Worm (Caenorhabditis elegans) whole organism, young adult: ENCODE measurements around the gene acc-4.

Experiments
- B0035.1 ChIP-seq: sonication (generic microtip); optimal IDR thresholded peaks from 2 replicates; lab custom pipeline; 2016; ENCODE audit warnings: missing genetic modification characterization, mild to moderate bottlenecking, missing compliant biosample characterization, missing genotype, missing genetic modification reagents
- B0261.1 ChIP-seq: sonication (generic microtip); optimal IDR thresholded peaks from 2 replicates; lab custom pipeline; 2016; ENCODE audit warnings: mild to moderate bottlenecking, missing genetic modification characterization, moderate library complexity, missing compliant biosample characterization
- B0336.3 ChIP-seq: fragments of 200-800 bp; sonication (Bioruptor generic); IDR thresholded peaks from 2 replicates; pipeline ENCODE4 v1.3.6; 2022; ENCODE audit warnings: missing genetic modification characterization, missing compliant biosample characterization
- D2030.7 ChIP-seq: fragments of 200-800 bp; sonication (Bioruptor generic); IDR thresholded peaks from 2 replicates; pipeline ENCODE4 v1.3.6; 2022; ENCODE audit warnings: missing genetic modification reagents, missing genetic modification characterization, missing compliant biosample characterization
- F10E7.11 ChIP-seq: sonication (generic microtip); optimal IDR thresholded peaks from 2 replicates; lab custom pipeline; 2017; ENCODE audit warnings: mild to moderate bottlenecking, missing genetic modification characterization, moderate library complexity, missing compliant biosample characterization
- F23B12.7 ChIP-seq: sonication (generic microtip); optimal IDR thresholded peaks from 2 replicates; lab custom pipeline; 2017; ENCODE audit warnings: missing genetic modification characterization, mild to moderate bottlenecking, missing compliant biosample characterization, antibody characterized with exemption, moderate library complexity; ENCODE audit not compliant: insufficient read depth
- F37B4.10 ChIP-seq: fragments of 200-800 bp; sonication (Bioruptor generic); IDR thresholded peaks from 2 replicates; pipeline ENCODE4 v1.3.6; 2022; ENCODE audit warnings: missing genetic modification characterization, missing compliant biosample characterization
- F39B2.1 ChIP-seq: fragments of 200-800 bp; sonication (Bioruptor generic); IDR thresholded peaks from 2 replicates; pipeline ENCODE4 v1.3.6; 2022; ENCODE audit warnings: missing genetic modification reagents, missing genetic modification characterization, missing compliant biosample characterization
- F49E8.2 ChIP-seq: sonication (generic microtip); optimal IDR thresholded peaks from 3 replicates; lab custom pipeline; 2017; ENCODE audit warnings: missing genetic modification characterization, mild to moderate bottlenecking, missing compliant biosample characterization, antibody characterized with exemption, moderate library complexity; ENCODE audit not compliant: insufficient read depth
- F57C9.4 ChIP-seq: sonication (generic microtip); optimal IDR thresholded peaks from 2 replicates; lab custom pipeline; 2017; ENCODE audit warnings: mild to moderate bottlenecking, missing genetic modification characterization, missing compliant biosample characterization
- K12H6.12 ChIP-seq: fragments of 200-800 bp; sonication (Bioruptor generic); optimal IDR thresholded peaks from 2 replicates; lab custom pipeline; 2018; ENCODE audit warnings: mild to moderate bottlenecking, missing genetic modification characterization, missing compliant biosample characterization
- akir-1 ChIP-seq: fragments of 200-800 bp; sonication (Bioruptor generic); optimal IDR thresholded peaks from 2 replicates; lab custom pipeline; 2018; ENCODE audit warnings: mild to moderate bottlenecking, missing genetic modification characterization, moderate library complexity, missing compliant biosample characterization
- aptf-2 ChIP-seq: fragments of 200-800 bp; sonication (Bioruptor generic); conservative IDR thresholded peaks from 2 replicates; pipeline ENCODE4 v1.3.6; 2022; ENCODE audit warnings: missing genetic modification reagents, missing genetic modification characterization, missing compliant biosample characterization
- aptf-3 ChIP-seq: fragments of 200-800 bp; sonication (Bioruptor generic); IDR thresholded peaks from 2 replicates; pipeline ENCODE4 v1.3.6; 2022; ENCODE audit warnings: missing genetic modification characterization, missing compliant biosample characterization
- atf-7 ChIP-seq: sonication (generic microtip); optimal IDR thresholded peaks from 2 replicates; lab custom pipeline; 2017; ENCODE audit warnings: mild to moderate bottlenecking, missing genetic modification characterization, missing compliant biosample characterization
- athp-1 ChIP-seq: sonication (generic microtip); optimal IDR thresholded peaks from 2 replicates; lab custom pipeline; 2017; ENCODE audit warnings: mild to moderate bottlenecking, missing genetic modification characterization, missing compliant biosample characterization
- ceh-100 ChIP-seq: fragments of 200-800 bp; sonication (Bioruptor generic); IDR thresholded peaks from 2 replicates; pipeline ENCODE4 v1.3.6; 2022; ENCODE audit warnings: missing genetic modification reagents, missing genetic modification characterization, missing compliant biosample characterization
- ceh-40 ChIP-seq: fragments of 200-800 bp; sonication (Bioruptor generic); IDR thresholded peaks from 2 replicates; pipeline ENCODE4 v1.3.6; 2022; ENCODE audit warnings: missing genetic modification characterization, missing compliant biosample characterization
- ceh-91 ChIP-seq: fragments of 200-800 bp; sonication (Bioruptor generic); IDR thresholded peaks from 2 replicates; pipeline ENCODE4 v1.3.6; 2022; ENCODE audit warnings: missing genetic modification reagents, missing genetic modification characterization, missing compliant biosample characterization
- dox-1 ChIP-seq: fragments of 200-800 bp; sonication (Bioruptor generic); IDR thresholded peaks from 2 replicates; pipeline ENCODE4 v1.3.6; 2022; ENCODE audit warnings: missing genetic modification reagents, missing genetic modification characterization, missing compliant biosample characterization
- dpff-1 ChIP-seq: sonication (generic microtip); optimal IDR thresholded peaks from 2 replicates; lab custom pipeline; 2017; ENCODE audit warnings: mild to moderate bottlenecking, missing genetic modification characterization, missing compliant biosample characterization
- dpl-1 ChIP-seq: fragments of 150-350 bp; optimal IDR thresholded peaks from 2 replicates; lab custom pipeline; 2014; ENCODE audit warnings: missing biosample characterization, missing genetic modification reagents, missing genetic modification characterization
- egl-44 ChIP-seq: fragments of 200-800 bp; sonication (Bioruptor generic); IDR thresholded peaks from 2 replicates; pipeline ENCODE4 v1.3.6; 2022; ENCODE audit warnings: missing genetic modification reagents, missing genetic modification characterization, missing compliant biosample characterization
- egrh-3 ChIP-seq: fragments of 200-800 bp; sonication (Bioruptor generic); IDR thresholded peaks from 2 replicates; pipeline ENCODE4 v1.3.6; 2022; ENCODE audit warnings: missing genetic modification reagents, missing genetic modification characterization, missing compliant biosample characterization
- ets-4 ChIP-seq: fragments of 200-800 bp; sonication (Bioruptor generic); optimal IDR thresholded peaks from 2 replicates; lab custom pipeline; 2018; ENCODE audit warnings: mild to moderate bottlenecking, missing genetic modification characterization, missing compliant biosample characterization
- him-1 ChIP-seq: sonication (generic microtip); optimal IDR thresholded peaks from 2 replicates; lab custom pipeline; 2016; ENCODE audit warnings: missing genotype, missing genetic modification reagents, missing genetic modification characterization, missing compliant biosample characterization
- hlh-26 ChIP-seq: fragments of 200-800 bp; sonication (Bioruptor generic); conservative IDR thresholded peaks from 2 replicates; pipeline ENCODE4 v1.3.6; 2022; ENCODE audit warnings: missing genetic modification reagents, missing genetic modification characterization, missing compliant biosample characterization
- lin-26 ChIP-seq: fragments of 200-800 bp; sonication (Bioruptor generic); IDR thresholded peaks from 2 replicates; pipeline ENCODE4 v1.3.6; 2022; ENCODE audit warnings: missing genetic modification reagents, missing genetic modification characterization, missing compliant biosample characterization
- lin-35 ChIP-seq, 3 experiments: fragments of 150-350 bp in 2 of 3; sonication (generic microtip) in 1 of 3; optimal IDR thresholded peaks; 2 replicates each; lab custom pipeline; 2014 to 2018; ENCODE audit warnings: missing biosample characterization in 3 of 3, missing genetic modification characterization in 3 of 3, missing genetic modification reagents in 3 of 3
- lin-40 ChIP-seq: sonication (generic microtip); optimal IDR thresholded peaks from 2 replicates; lab custom pipeline; 2016; ENCODE audit warnings: missing genetic modification characterization, mild to moderate bottlenecking, missing compliant biosample characterization, missing genotype, missing genetic modification reagents
- lsy-27 ChIP-seq: sonication (generic microtip); optimal IDR thresholded peaks from 2 replicates; lab custom pipeline; 2017; ENCODE audit warnings: missing genetic modification characterization, mild to moderate bottlenecking, missing compliant biosample characterization, antibody characterized with exemption, missing genotype, borderline replicate concordance; ENCODE audit not compliant: insufficient read depth
- madf-10 ChIP-seq: sonication (generic microtip); optimal IDR thresholded peaks from 2 replicates; lab custom pipeline; 2016; ENCODE audit warnings: mild to moderate bottlenecking, missing genetic modification characterization, missing compliant biosample characterization
- madf-3 ChIP-seq: fragments of 200-800 bp; sonication (Bioruptor generic); IDR thresholded peaks from 2 replicates; pipeline ENCODE4 v1.3.6; 2022; ENCODE audit warnings: missing genetic modification reagents, missing genetic modification characterization, missing compliant biosample characterization
- madf-6 ChIP-seq: fragments of 200-800 bp; sonication (Bioruptor generic); IDR thresholded peaks from 2 replicates; pipeline ENCODE4 v1.3.6; 2022; ENCODE audit warnings: missing genetic modification reagents, missing genetic modification characterization, missing compliant biosample characterization
- mxl-1 ChIP-seq: sonication (generic microtip); optimal IDR thresholded peaks from 2 replicates; lab custom pipeline; 2016; ENCODE audit warnings: missing genetic modification characterization, missing compliant biosample characterization
- nfya-2 ChIP-seq: fragments of 200-800 bp; sonication (Bioruptor generic); IDR thresholded peaks from 2 replicates; pipeline ENCODE4 v1.3.6; 2022; ENCODE audit warnings: missing genetic modification reagents, missing genetic modification characterization, missing compliant biosample characterization
- pbrm-1 ChIP-seq: fragments of 200-800 bp; sonication (Bioruptor generic); IDR thresholded peaks from 2 replicates; pipeline ENCODE4 v1.3.6; 2022; ENCODE audit warnings: missing genetic modification reagents, missing genetic modification characterization, missing compliant biosample characterization
- rcor-1 ChIP-seq: fragments of 200-800 bp; sonication (Bioruptor generic); IDR thresholded peaks from 2 replicates; pipeline ENCODE4 v1.3.6; 2022; ENCODE audit warnings: missing genetic modification reagents, missing genetic modification characterization, missing compliant biosample characterization
- sdz-38 ChIP-seq: sonication (generic microtip); optimal IDR thresholded peaks from 2 replicates; lab custom pipeline; 2016; ENCODE audit warnings: missing genotype, missing genetic modification characterization, missing compliant biosample characterization
- snpc-1.1 ChIP-seq: sonication (generic microtip); optimal IDR thresholded peaks from 2 replicates; lab custom pipeline; 2017; ENCODE audit warnings: missing genetic modification characterization, mild to moderate bottlenecking, missing compliant biosample characterization, antibody characterized with exemption, moderate library complexity, missing genotype, missing genetic modification reagents; ENCODE audit not compliant: insufficient read depth
- snpc-1.3 ChIP-seq: sonication (generic microtip); optimal IDR thresholded peaks from 2 replicates; lab custom pipeline; 2017; ENCODE audit warnings: missing genetic modification characterization, mild to moderate bottlenecking, missing compliant biosample characterization, antibody characterized with exemption, moderate library complexity, missing genotype, missing genetic modification reagents; ENCODE audit not compliant: insufficient read depth
- snpc-4 ChIP-seq, 5 experiments: fragments of 150-350 bp in 1 of 5; sonication (generic microtip) in 4 of 5; optimal IDR thresholded peaks; 2 replicates each; lab custom pipeline; 2014 to 2018; ENCODE audit warnings: missing genetic modification characterization in 5 of 5, missing biosample characterization in 3 of 5, antibody characterized with exemption in 2 of 5, mild to moderate bottlenecking in 2 of 5, missing compliant biosample characterization in 2 of 5, missing genotype in 2 of 5, moderate library complexity in 2 of 5, missing genetic modification reagents in 1 of 5
- tbp1 ChIP-seq: fragments of 200-800 bp; sonication (Bioruptor generic); optimal IDR thresholded peaks from 2 replicates; lab custom pipeline; 2018; ENCODE audit warnings: mild to moderate bottlenecking, missing genetic modification characterization, missing compliant biosample characterization
- ztf-18 ChIP-seq: sonication (generic microtip); optimal IDR thresholded peaks from 2 replicates; lab custom pipeline; 2016; ENCODE audit warnings: missing genotype, mild to moderate bottlenecking, missing genetic modification characterization, missing compliant biosample characterization
- ztf-25 ChIP-seq: fragments of 200-800 bp; sonication (Bioruptor generic); IDR thresholded peaks from 2 replicates; pipeline ENCODE4 v1.3.6; 2022; ENCODE audit warnings: missing genetic modification reagents, missing genetic modification characterization, missing compliant biosample characterization
- ztf-28 ChIP-seq: fragments of 200-800 bp; sonication (Bioruptor generic); IDR thresholded peaks from 2 replicates; pipeline ENCODE4 v1.3.6; 2022; ENCODE audit warnings: missing genetic modification reagents, missing genetic modification characterization, missing compliant biosample characterization
- ztf-3 ChIP-seq: fragments of 200-800 bp; sonication (Bioruptor generic); optimal IDR thresholded peaks from 2 replicates; lab custom pipeline; 2018; ENCODE audit warnings: mild to moderate bottlenecking, missing genetic modification characterization, missing compliant biosample characterization

Gene acc-4

ce11 chrIII:13530017-13530416 lies 46.1 kb upstream of the acc-4 start (continued):
- TF ChIP-seq lsy-27 (no peak), akir-1 (no peak), tbp1 (GFP tag; lab: Kevin White, UChicago) (peak; percentile 45), ceh-40 (no peak), ztf-25 (GFP tag; lab: Robert Waterston, UW) (no peak), ceh-91 (GFP tag; lab: Robert Waterston, UW) (peak; percentile 84), lin-26 (GFP tag; lab: Robert Waterston, UW) (no peak), ztf-18 (tag; lab: Kevin White, UChicago) (no peak), sdz-38 (tag; lab: Kevin White, UChicago) (no peak), atf-7 (tag; lab: Kevin White, UChicago) (no peak), B0336.3 (GFP tag; lab: Robert Waterston, UW) (0 out of 2 replicates have a peak, but pooled peaks have one; percentile 42), F39B2.1 (GFP tag; lab: Robert Waterston, UW) (no peak), snpc-4 (GFP tag; optimal IDR thresholded peaks at IDR 0.05; lab: Kevin White, UChicago) (no peak), snpc-4 (tag; optimal IDR thresholded peaks at IDR 0.05; lab: Kevin White, UChicago) (peak in 2 of 4 experiments; percentile 15 to 16), athp-1 (no peak), him-1 (no peak), mxl-1 (tag; lab: Kevin White, UChicago) (no peak), F10E7.11 (tag; lab: Kevin White, UChicago) (no peak), B0035.1 (tag; lab: Kevin White, UChicago) (no peak), madf-3 (GFP tag; lab: Robert Waterston, UW) (0 out of 2 replicates have a peak, but pooled peaks have one; percentile 25), dpff-1 (tag; lab: Kevin White, UChicago) (no peak), B0261.1 (tag; lab: Kevin White, UChicago) (no peak), ceh-100 (GFP tag; lab: Robert Waterston, UW) (peak; percentile 21; the same call in 1 of the 2 replicates), F23B12.7 (tag; lab: Kevin White, UChicago) (peak; percentile 6), D2030.7 (GFP tag; lab: Robert Waterston, UW) (peak; percentile 82), ztf-28 (GFP tag; lab: Robert Waterston, UW) (no peak), madf-10 (tag; lab: Kevin White, UChicago) (no peak), ztf-3 (no peak), lin-40 (tag; lab: Kevin White, UChicago) (no peak), rcor-1 (GFP tag; lab: Robert Waterston, UW) (no peak; the same call in 1 of the 2 replicates), aptf-3 (no peak), F37B4.10 (GFP tag; lab: Robert Waterston, UW) (no peak), K12H6.12 (no peak), lin-35 (GFP tag; optimal IDR thresholded peaks at IDR 0.05; lab: Kevin White, UChicago) (no peak), ets-4 (GFP tag; lab: Kevin White, UChicago) (no peak), aptf-2 (GFP tag; lab: Robert Waterston, UW) (no peak), snpc-1.1 (tag; lab: Kevin White, UChicago) (no peak), F49E8.2 (tag; lab: Kevin White, UChicago) (peak; percentile 20), nfya-2 (GFP tag; lab: Robert Waterston, UW) (no peak), dox-1 (peak; percentile 67), hlh-26 (GFP tag; lab: Robert Waterston, UW) (no peak), pbrm-1 (peak; percentile 71; the same call in 1 of the 2 replicates), F57C9.4 (no peak), dpl-1 (GFP tag; lab: Kevin White, UChicago) (peak; percentile 71), egl-44 (GFP tag; lab: Robert Waterston, UW) (no peak), egrh-3 (GFP tag; lab: Robert Waterston, UW) (no peak), snpc-1.3 (tag; lab: Kevin White, UChicago) (no peak), madf-6 (peak; percentile 93)
